Fruit fly (Drosophila melanogaster) ovary, adult (tissue): Measurements from ENCODE around the gene CG17190.

Experiments used
- CG17801 ChIP-seq: fragments of 200-800 bp; optimal IDR thresholded peaks from 2 replicates; lab custom pipeline; 2019; ENCODE audit warnings: missing biosample characterization, mild to moderate bottlenecking, missing genetic modification characterization, moderate library complexity; ENCODE audit not compliant: partially characterized antibody

The CG17190 gene

dm6 chr3R:20013404-20013922 lies at the start of gene CG17190, which contains the start of gene CG4836:
Gene CG17190 (minus strand): TSS chr3R:20013504.
Gene CG4836 (plus strand): TSS chr3R:20013872.
- no peak for TF ChIP-seq CG17801 (GFP tag; lab: Kevin White, UChicago)

- no peak for TF ChIP-seq CG17801 (GFP tag; lab: Kevin White, UChicago)
These were observed 46.3 kb upstream of the CG17190 start, which contains the start of gene CG4390 for dm6 chr3R:20059650-20060049. Gene CG4390 (minus strand): TSS chr3R:20059750.

- no peak for TF ChIP-seq CG17801 (GFP tag; lab: Kevin White, UChicago)
These were observed 45.7 kb upstream of the CG17190 start for dm6 chr3R:20058960-20059359.

dm6 chr3R:20057501-20057900 lies 44.2 kb upstream of the CG17190 start, which contains the start of gene mdlc:
Gene mdlc (plus strand): TSS chr3R:20057748.
- TF ChIP-seq CG17801 (GFP tag; lab: Kevin White, UChicago): no peak

- no peak for TF ChIP-seq CG17801 (GFP tag; lab: Kevin White, UChicago)
These were observed 42.5 kb upstream of the CG17190 start, which contains the start of gene CG17193 for dm6 chr3R:20055809-20056208. Gene CG17193 (minus strand): TSS chr3R:20056097.

- no peak for TF ChIP-seq CG17801 (GFP tag; lab: Kevin White, UChicago)
These were observed 29.2 kb upstream of the CG17190 start, which contains the start of the genes CG33934 and Indy-2 for dm6 chr3R:20042457-20042856. Gene CG33934 (plus strand): TSS chr3R:20042757. Gene Indy-2 (plus strand): TSS chr3R:20042757.

dm6 chr3R:20035887-20036286 lies 22.6 kb upstream of the CG17190 start, which contains the start of gene Regnase-1:
Gene Regnase-1 (minus strand): TSS chr3R:20036056.
- TF ChIP-seq CG17801 (GFP tag; lab: Kevin White, UChicago): peak; percentile 93

dm6 chr3R:20031764-20032079 lies 18.4 kb upstream of the CG17190 start, which contains the start of gene idc:
Gene idc (plus strand): TSS chr3R:20031823.
- no peak for TF ChIP-seq CG17801 (GFP tag; lab: Kevin White, UChicago)

dm6 chr3R:20031043-20031763 lies 17.9 kb upstream of the CG17190 start, which contains the start of gene trem:
Gene trem (minus strand): TSS chr3R:20031309.
- peak; percentile 61 for TF ChIP-seq CG17801 (GFP tag; lab: Kevin White, UChicago)

dm6 chr3R:20027841-20028240 lies 14.5 kb upstream of the CG17190 start, which contains the start of the genes CG4424 and CG4854:
Gene CG4424 (minus strand): TSS chr3R:20028040.
Gene CG4854 (plus strand): TSS chr3R:20028058.
- no peak for TF ChIP-seq CG17801 (GFP tag; lab: Kevin White, UChicago)

- TF ChIP-seq CG17801 (GFP tag; lab: Kevin White, UChicago): peak; percentile 56
These were observed 8.0 kb upstream of the CG17190 start, which contains the start of the genes PIG-L and psidin for dm6 chr3R:20021152-20021769. Gene PIG-L (minus strand): TSS chr3R:20021338. Gene psidin (plus strand): TSS chr3R:20021704.

- no peak for TF ChIP-seq CG17801 (GFP tag; lab: Kevin White, UChicago)
These were observed 616 bp downstream of the CG17190 start for dm6 chr3R:20012688-20013087.

dm6 chr3R:20010942-20011341 lies 2.4 kb downstream of the CG17190 start:
- TF ChIP-seq CG17801 (GFP tag; lab: Kevin White, UChicago): no peak

dm6 chr3R:20008372-20009051 lies 4.8 kb downstream of the CG17190 start, which contains the start of the genes Hs6st and MED25:
Gene Hs6st (minus strand): TSS chr3R:20008512.
Gene MED25 (plus strand): TSS chr3R:20008947.
- peak; percentile 81 for TF ChIP-seq CG17801 (GFP tag; lab: Kevin White, UChicago)
